Fruit fly (Drosophila melanogaster): ENCODE measurements around the gene stg.

Gene stg

DNA sequence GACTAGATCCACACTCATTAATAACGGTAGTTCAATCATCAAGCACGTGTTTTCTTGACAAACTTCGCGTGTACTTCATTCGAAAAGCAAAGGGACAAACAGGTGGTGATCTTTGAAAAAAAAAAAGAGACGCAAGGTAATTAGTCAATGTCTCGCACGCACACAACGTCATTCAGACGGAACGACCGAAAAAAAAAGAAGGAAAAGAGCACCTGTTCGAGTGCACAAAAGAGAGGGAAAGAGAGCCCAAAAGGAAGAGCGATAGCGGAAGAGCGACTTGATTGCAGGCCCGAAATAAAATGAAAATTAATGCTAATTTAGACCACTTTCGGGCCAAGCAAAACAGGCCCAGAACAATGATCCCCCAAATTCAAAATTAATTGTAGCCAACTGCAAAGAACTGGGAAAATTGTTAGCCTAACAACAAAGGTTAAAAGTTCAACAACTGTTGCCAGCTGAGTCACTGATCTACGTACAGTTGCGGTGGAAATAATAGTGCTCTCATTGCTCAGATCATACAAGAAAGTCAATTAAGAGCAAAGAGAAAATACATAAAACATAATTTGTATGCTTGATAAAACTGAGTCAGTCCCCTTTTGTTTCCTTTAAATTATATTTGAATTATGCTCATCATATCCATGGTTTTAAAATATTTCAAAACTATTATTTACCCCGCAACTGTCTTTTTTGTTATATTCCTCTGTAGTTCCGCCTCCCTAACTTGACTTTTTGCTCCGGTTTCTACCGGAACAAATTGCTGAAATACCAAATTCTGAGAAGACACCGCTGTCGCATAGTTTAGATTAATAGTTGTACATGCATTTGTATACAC lies 39.7 kb downstream of the stg start:
- no peak for TF ChIP-seq noc (tag; optimal IDR thresholded peaks at IDR 0.05)

DNA sequence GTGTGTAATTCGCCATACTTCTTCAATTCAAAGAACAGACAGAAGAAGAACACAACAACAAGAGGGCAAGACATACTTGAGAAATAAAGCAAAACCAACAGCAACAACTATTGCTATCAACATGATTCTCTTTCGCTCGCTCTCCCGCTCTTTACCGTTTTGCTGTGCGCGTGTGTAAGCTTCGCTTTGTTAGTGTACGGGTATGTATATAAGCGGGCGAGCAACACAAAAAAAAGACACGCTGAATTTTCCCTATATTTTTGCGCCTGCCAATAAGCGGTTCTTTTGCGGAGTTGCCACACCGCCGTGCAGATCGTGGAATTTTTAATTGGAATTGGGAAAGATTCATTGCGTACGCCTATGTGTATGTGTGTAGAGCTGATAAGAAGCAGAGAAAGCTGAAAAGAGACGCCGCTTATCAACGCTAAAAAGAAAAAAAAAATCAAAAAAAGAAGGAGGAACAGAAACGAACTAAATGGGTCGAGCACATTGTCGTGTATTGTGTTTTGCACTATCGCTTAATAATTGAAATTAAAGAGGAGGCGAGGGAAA lies 40.5 kb downstream of the stg start:
- TF ChIP-seq noc (tag; optimal IDR thresholded peaks at IDR 0.05), result peak; percentile 19

DNA sequence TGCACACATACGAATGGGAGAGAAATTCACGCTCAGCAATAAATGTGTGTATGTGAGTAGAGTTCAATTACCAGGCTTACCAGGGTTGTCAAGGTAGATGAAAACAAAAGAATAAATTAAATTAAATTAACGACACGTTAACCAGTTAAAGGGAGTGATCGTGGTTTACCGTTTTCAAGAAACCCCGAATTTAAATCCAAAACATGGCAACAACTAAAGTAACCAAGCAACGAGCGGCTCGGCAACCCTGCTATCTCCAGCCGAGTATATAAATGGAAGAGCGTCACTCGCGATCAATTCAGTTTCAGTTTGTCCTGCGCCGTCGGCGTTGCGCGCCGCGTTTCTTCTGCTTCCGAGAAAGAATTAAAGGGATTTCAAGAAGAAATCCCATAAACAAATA lies 41.3 kb downstream of the stg start:
- peak; percentile 99 for TF ChIP-seq noc (tag; optimal IDR thresholded peaks at IDR 0.05)

DNA sequence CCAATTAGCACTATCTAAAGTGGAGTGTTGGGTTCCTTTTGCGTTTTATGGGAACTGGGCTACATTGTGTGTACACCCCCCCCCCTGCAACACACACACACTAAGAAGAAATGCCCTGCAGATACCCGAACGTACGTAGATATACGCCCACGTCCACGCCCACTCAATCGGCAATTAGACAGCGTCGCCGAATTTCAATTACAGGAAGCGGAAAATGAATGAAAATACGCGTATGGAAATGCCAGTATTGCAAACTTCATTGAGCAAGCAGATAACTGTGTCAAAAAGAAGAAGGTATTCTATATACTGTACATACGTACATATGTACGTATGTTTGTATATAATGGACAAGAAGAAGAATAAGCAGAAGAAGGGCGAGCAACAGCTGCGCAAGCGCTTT lies 42.2 kb downstream of the stg start:
- TF ChIP-seq noc (tag; optimal IDR thresholded peaks at IDR 0.05), result no peak

DNA sequence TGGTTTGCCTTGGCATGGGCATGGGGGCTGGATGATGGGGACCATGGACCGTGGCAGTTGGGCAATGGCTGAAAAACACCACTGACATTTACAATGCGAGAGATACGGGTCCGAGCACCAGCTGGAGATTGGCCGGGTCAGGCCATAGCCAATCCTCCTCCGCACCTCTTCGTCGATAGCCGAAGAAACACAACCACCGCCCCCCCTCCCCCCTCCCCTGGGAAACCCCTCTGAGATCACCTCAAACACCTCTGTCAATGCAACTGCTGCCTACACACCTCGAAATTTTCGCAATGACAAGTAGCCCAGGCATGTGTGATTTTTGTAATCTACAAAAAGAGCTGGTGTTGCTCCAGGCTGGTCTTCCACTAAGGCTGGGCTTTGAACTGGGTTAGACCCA lies 43.1 kb downstream of the stg start:
- no peak for TF ChIP-seq noc (tag; optimal IDR thresholded peaks at IDR 0.05)

DNA sequence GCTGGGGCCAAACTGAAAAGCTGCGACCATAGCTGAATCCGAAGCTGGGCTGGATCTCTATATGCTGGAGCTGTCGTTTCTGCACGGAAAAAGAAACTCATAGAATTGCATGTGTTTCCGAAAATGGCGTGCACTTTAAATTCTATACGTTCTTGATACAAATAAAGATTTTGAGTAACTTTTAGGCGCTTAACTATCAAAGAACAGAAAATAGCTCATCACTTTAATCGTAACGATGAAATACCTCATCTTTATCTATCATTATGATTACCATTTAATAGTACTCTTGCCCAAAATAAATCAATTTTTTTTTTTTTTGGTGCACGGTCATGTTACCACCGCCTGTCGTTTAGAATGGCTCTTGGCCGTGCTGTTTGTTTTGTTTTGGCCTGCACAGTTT lies 43.9 kb downstream of the stg start:
- no peak for TF ChIP-seq noc (tag; optimal IDR thresholded peaks at IDR 0.05)

DNA sequence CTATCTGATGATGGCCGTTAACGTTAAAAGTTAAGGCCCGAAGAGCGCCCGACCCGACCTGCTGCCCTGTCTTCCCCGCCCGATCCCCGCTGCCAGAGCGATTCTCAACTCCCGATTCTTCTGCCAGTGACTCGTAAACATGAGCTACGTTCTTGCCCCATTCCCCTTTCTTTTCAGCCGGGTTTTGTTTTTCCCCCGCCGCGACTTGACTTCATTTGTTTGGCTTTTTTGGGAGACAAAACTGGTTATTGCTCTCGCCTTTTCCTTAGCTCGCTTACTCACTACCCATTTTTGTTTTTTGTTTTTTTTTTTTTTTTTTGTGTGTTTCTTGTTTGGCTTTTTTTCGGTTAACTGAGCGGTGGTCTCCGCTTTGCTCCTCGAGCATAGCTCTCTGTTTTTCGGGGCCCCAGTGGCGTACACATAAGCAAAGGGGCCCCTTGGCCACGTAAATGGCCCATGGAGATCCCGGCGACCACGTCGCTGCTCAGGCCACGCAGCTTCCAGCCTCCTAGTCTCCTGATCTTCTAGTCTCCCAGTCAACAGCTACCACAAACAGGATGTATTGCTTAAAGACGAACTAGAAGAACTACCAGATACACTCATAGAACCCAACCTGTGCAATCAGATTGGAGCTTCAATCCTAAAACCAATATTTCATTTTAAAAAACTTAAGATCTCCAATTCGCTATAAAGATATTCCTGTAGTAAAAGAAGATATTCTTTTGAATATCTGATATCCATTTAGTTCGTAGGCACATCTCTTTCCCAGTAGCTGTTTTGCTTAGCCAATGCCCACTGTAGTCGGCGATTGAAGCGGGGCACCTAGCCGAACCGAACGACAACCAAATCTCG lies 44.8 kb downstream of the stg start:
- no peak for TF ChIP-seq noc (tag; optimal IDR thresholded peaks at IDR 0.05)

DNA sequence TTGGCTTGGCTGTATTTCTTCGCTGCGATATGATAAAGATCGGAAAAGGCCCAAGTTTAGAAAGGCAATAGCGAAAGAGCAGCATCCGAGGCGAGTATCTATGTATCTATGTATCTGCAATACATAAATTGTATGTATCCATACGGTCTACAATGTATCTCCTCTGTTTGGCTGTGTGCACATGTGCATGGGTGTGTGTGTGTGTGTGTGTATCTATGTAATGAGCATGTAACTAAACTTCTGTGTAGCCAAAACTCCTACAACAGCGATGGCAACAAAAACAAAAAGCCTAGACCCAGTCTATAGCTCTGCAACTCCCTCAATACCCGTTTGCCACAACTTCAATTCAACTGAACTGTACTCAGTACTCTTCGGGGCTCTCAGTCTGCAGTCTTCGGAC lies 45.5 kb downstream of the stg start:
- no peak for TF ChIP-seq noc (tag; optimal IDR thresholded peaks at IDR 0.05)

DNA sequence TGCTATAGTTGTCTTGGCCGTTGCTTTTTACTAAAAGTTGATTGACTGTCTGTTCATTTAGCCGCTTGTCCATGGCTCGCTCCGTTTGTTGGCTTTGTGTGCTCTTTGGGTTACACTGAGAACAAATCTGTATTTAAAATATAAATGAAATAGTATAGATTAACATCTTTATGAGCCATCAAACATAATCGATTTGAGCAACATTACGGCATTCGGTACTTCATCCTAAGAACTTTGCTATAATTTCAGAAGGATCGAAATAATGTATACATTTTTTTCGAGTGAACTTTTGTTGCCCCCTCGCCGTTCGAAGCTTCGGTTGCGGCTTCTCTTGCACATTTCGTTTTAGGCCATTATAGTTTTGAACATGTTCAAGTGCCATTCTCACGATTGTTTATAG lies 47.6 kb downstream of the stg start:
- peak; percentile 32 for TF ChIP-seq noc (tag; optimal IDR thresholded peaks at IDR 0.05)

DNA sequence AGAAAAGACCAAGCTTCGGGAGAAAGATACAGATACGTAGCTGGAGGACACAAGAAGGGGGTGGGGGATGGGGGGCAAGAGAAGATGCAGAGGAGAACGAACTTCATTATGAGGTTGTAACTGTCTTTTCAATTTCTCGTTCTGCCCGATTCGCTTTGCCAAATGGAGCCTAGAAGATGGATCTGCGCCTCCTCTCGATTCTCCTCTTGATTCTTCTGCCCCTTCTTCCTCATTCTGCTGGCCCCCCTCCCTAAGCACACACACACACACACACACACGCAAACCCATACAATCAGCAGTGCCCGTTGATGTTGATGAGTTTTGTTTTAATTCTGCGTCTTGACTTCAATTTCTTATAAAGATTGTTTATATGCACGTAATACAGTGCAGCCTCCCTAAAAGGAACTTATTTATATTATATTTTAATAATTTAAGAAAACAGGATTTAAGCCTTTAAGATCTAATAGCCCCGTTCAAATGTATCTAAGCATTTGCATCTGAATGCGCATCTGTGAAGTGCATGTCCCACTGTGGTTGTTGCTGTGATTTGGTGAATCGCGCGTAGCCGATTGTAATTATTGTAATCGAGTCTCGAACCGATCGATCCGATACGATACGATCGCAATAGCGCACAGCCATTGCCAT lies 48.5 kb downstream of the stg start:
- peak; percentile 46 for TF ChIP-seq noc (tag; optimal IDR thresholded peaks at IDR 0.05)

DNA sequence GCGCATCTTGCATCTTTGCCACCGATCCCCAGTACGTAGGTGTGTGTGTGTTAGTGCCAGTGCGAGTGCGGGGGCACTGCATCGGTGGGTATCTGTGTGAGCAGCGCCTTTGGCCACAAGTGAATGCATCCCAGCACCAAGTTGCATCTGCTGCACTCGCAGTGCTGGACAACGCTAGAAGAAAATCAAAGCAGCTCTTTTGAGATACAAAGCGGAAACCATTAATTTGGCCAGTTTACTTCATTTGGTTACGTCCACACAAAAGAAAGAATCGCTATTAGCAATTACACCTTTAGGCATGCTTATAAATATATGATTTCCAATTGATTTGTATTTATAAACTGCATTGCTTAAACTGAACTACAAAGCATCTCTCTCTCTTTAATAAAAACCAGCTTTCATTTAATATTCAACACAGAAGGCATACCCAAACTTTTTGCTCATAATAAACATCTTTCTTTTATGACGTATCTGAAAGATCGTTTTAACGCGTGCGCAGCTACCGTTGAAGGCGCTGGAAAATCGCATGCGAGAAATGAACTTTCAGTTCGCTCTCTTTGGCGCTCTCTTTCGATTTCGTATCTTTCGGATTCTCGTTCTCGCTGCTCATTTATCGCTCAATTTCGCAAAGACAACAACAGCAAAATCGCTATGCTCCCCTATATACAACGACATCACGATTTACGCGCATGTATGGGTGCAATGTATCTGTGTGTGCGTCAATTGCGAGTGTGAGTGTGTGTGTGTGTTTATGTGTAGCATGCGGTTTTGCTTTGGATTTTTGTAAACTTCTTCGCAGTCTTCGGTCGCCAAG lies 49.2 kb downstream of the stg start:
- no peak for TF ChIP-seq noc (tag; optimal IDR thresholded peaks at IDR 0.05)

DNA sequence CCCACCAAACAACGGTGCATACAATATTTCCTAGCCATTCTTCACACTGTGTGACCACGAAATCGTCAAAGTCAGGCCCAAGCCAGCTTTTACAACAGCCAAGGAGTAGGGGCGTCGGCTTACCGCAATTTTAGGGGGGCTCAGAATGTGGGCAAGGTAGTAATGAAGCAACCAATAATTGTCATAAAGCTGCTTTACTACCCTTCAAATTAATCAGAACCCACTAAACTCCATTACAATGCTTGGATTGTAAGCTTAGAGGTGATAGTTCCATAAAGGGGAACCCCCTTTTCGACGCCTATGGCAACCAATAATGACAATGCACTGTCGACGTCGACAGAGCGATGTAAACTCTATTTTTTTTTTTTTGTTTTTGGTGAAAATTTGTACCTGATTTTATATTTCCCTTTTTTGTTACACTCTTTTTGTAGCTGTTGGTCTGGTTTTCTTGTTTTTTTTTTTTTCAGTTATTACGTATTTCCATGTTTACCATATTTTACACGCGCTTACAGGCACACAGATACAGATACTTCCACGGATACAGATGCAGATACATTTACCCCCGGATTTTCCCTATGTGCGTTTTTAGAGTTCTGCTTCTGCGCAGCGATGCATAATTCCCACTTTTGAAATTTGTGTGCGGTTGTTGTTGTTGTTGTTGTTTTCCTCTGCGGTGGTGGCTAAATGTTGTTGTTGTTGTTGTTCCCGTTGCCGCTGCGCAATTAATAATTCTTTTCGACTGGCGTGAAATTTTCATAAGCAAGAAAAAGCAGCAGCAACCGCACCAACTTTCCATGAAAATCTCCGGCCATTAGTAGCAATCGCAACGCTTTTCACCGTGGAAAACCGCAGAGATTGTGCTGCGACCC lies 50.8 kb downstream of the stg start:
- no peak for TF ChIP-seq noc (tag; optimal IDR thresholded peaks at IDR 0.05)

DNA sequence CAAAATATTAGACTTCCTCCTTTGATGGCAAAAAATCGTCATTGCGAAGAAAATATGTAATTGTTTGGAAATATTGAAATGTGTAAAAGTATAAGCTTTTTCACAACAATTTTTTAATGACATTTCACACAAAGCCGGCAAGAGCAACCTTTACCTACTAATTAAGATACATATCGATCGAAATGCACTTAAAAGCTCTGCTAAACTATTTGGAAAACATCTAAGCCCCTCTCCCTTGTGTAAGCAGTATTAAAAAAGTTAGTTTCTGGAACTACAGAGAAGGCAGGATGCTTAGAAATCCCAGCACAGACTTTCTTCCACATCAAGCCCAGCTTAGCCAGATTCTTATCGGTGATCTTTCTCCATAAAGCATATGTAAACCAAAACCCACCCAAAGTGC lies 51.6 kb downstream of the stg start, which contains the start of gene Cyt-c1L:
Gene Cyt-c1L (minus strand): TSS at position 101 of the 400 bp plus-strand sequence.
- TF ChIP-seq noc (tag; optimal IDR thresholded peaks at IDR 0.05), result no peak

DNA sequence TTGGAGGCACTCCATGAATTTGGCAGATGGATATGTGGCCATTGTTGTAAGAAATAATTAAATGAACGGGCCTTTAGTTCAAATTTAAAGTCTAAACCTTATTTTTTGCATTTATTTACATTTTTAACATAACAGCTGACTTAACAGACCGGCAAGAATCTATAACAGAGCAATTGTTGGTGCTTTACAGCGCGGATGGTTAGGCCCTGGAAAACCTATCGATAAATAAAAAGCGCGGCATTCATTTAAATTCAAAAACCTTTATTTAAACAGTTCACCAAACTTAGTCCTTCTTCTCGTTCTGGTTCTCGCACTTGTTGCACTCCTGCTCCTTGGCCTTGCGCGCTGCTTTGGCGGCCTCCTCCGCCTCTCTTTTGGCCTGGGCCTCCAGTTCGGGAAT lies 53.2 kb downstream of the stg start, which contains the start of gene Mesh1:
Gene Mesh1 (minus strand): TSS at position 108 of the 400 bp plus-strand sequence.
- no peak for TF ChIP-seq noc (tag; optimal IDR thresholded peaks at IDR 0.05)

All from whole organism, larva.